Worm (Caenorhabditis elegans): ENCODE results near the gene T16G12.8.

Gene T16G12.8

ce11 chrIII:10096525-10096972 lies 37.4 kb downstream of the T16G12.8 start:
- no peak for TF ChIP-seq unc-62 (GFP tag; optimal IDR thresholded peaks at IDR 0.05)

- TF ChIP-seq unc-62 (GFP tag; optimal IDR thresholded peaks at IDR 0.05): no peak
Observed at ce11 chrIII:10097981-10098380, 38.9 kb downstream of the T16G12.8 start, which contains the start of gene spop-1. Gene spop-1 (minus strand): TSS chrIII:10098081.

ce11 chrIII:10101352-10101751 lies 42.2 kb downstream of the T16G12.8 start, which contains the start of gene kel-10:
Gene kel-10 (minus strand): TSS chrIII:10101452.
- no peak for TF ChIP-seq unc-62 (GFP tag; optimal IDR thresholded peaks at IDR 0.05)

- no peak for TF ChIP-seq unc-62 (GFP tag; optimal IDR thresholded peaks at IDR 0.05)
Observed at ce11 chrIII:10106390-10106789, 47.3 kb downstream of the T16G12.8 start, which contains the start of gene srt-55. Gene srt-55 (minus strand): TSS chrIII:10106490.

- no peak for TF ChIP-seq unc-62 (GFP tag; optimal IDR thresholded peaks at IDR 0.05)
Observed at ce11 chrIII:10108995-10109394, 49.9 kb downstream of the T16G12.8 start, which contains the start of gene T16H12.9. Gene T16H12.9 (plus strand): TSS chrIII:10109295.

Measured in whole organism, dauer.